Worm (Caenorhabditis elegans) whole organism, L2 larva: Measurements from ENCODE around the gene srb-16.

Experiments used
- C34F6.9 ChIP-seq: fragments of 150-350 bp; optimal IDR thresholded peaks from 2 replicates; lab custom pipeline; 2014; ENCODE audit warnings: missing biosample characterization, missing genetic modification characterization
- F13H6.1 ChIP-seq: sonication (generic microtip); optimal IDR thresholded peaks from 2 replicates; lab custom pipeline; 2016; ENCODE audit warnings: missing genetic modification characterization, missing compliant biosample characterization
- R02D3.7 ChIP-seq: fragments of 150-350 bp; optimal IDR thresholded peaks from 2 replicates; lab custom pipeline; 2014; ENCODE audit warnings: missing biosample characterization, missing genetic modification characterization
- Y55F3AM.14 ChIP-seq: fragments of 200-800 bp; sonication (Bioruptor generic); optimal IDR thresholded peaks from 2 replicates; lab custom pipeline; 2018; ENCODE audit warnings: mild to moderate bottlenecking, missing genetic modification characterization, missing compliant biosample characterization
- ZK546.5 ChIP-seq: sonication (generic microtip); optimal IDR thresholded peaks from 2 replicates; lab custom pipeline; 2017; ENCODE audit warnings: missing biosample characterization, missing genetic modification characterization
- alr-1 ChIP-seq: fragments of 150-350 bp; optimal IDR thresholded peaks from 2 replicates; lab custom pipeline; 2014; ENCODE audit warnings: missing biosample characterization, missing genetic modification characterization
- aly-2 ChIP-seq: fragments of 150-350 bp; optimal IDR thresholded peaks from 2 replicates; lab custom pipeline; 2014; ENCODE audit warnings: missing biosample characterization, missing genetic modification characterization
- ama-1 ChIP-seq: fragments of 150-350 bp; optimal IDR thresholded peaks from 2 replicates; lab custom pipeline; 2018; ENCODE audit warnings: inconsistent platforms
- blmp-1 ChIP-seq: sonication (generic microtip); optimal IDR thresholded peaks from 2 replicates; lab custom pipeline; 2017; ENCODE audit warnings: missing genetic modification characterization, mild to moderate bottlenecking, missing compliant biosample characterization, antibody characterized with exemption, moderate library complexity; ENCODE audit not compliant: insufficient read depth
- ceh-16 ChIP-seq: fragments of 150-350 bp; optimal IDR thresholded peaks from 2 replicates; lab custom pipeline; 2014; ENCODE audit warnings: missing biosample characterization, missing genetic modification characterization
- ceh-82 ChIP-seq: fragments of 150-350 bp; optimal IDR thresholded peaks from 2 replicates; lab custom pipeline; 2014; ENCODE audit warnings: missing biosample characterization, missing genetic modification characterization
- crh-2 ChIP-seq: sonication (generic microtip); optimal IDR thresholded peaks from 2 replicates; lab custom pipeline; 2017; ENCODE audit warnings: missing biosample characterization, missing genetic modification characterization
- dmd-4 ChIP-seq: sonication (generic microtip); optimal IDR thresholded peaks from 2 replicates; lab custom pipeline; 2017; ENCODE audit warnings: missing biosample characterization, missing genetic modification characterization
- elt-1 ChIP-seq: fragments of 150-350 bp; optimal IDR thresholded peaks from 2 replicates; lab custom pipeline; 2014; ENCODE audit warnings: missing biosample characterization, missing genetic modification characterization
- elt-3 ChIP-seq: sonication (generic microtip); optimal IDR thresholded peaks from 2 replicates; lab custom pipeline; 2017; ENCODE audit warnings: missing biosample characterization, missing genetic modification characterization
- lin-11 ChIP-seq: fragments of 150-350 bp; sonication (generic microtip); optimal IDR thresholded peaks from 2 replicates; lab custom pipeline; 2014; ENCODE audit warnings: missing biosample characterization, missing genetic modification characterization, inconsistent platforms, mixed read lengths
- lin-13 ChIP-seq: fragments of 150-350 bp; optimal IDR thresholded peaks from 2 replicates; lab custom pipeline; 2014; ENCODE audit warnings: missing biosample characterization, missing genetic modification reagents, missing genetic modification characterization
- lin-39 ChIP-seq: fragments of 150-350 bp; optimal IDR thresholded peaks from 2 replicates; lab custom pipeline; 2014; ENCODE audit warnings: missing biosample characterization, missing genetic modification reagents, missing genetic modification characterization
- mab-5 ChIP-seq: fragments of 150-350 bp; optimal IDR thresholded peaks from 2 replicates; lab custom pipeline; 2014; ENCODE audit warnings: missing biosample characterization, missing genetic modification characterization
- mbf-1 ChIP-seq: sonication (generic microtip); optimal IDR thresholded peaks from 2 replicates; lab custom pipeline; 2017; ENCODE audit warnings: missing biosample characterization, missing genetic modification characterization
- mdl-1 ChIP-seq, 2 experiments: fragments of 150-350 bp in 1 of 2; sonication (generic microtip) in 1 of 2; optimal IDR thresholded peaks; 2 replicates each; lab custom pipeline; 2017; ENCODE audit warnings: missing biosample characterization in 2 of 2, missing genetic modification characterization in 2 of 2
- nhr-10 ChIP-seq: sonication (generic microtip); optimal IDR thresholded peaks from 2 replicates; lab custom pipeline; 2017; ENCODE audit warnings: missing biosample characterization, missing genetic modification characterization
- nhr-11 ChIP-seq: fragments of 150-350 bp; optimal IDR thresholded peaks from 2 replicates; lab custom pipeline; 2014; ENCODE audit warnings: missing biosample characterization, missing genetic modification characterization
- nhr-12 ChIP-seq: fragments of 150-350 bp; optimal IDR thresholded peaks from 2 replicates; lab custom pipeline; 2014; ENCODE audit warnings: missing biosample characterization, missing genetic modification characterization
- nhr-129 ChIP-seq: fragments of 150-350 bp; optimal IDR thresholded peaks from 2 replicates; lab custom pipeline; 2014; ENCODE audit warnings: missing biosample characterization, missing genetic modification characterization
- nhr-6 ChIP-seq: fragments of 150-350 bp; optimal IDR thresholded peaks from 2 replicates; lab custom pipeline; 2014; ENCODE audit warnings: missing biosample characterization, missing genetic modification characterization
- nhr-77 ChIP-seq: fragments of 150-350 bp; optimal IDR thresholded peaks from 2 replicates; lab custom pipeline; 2014; ENCODE audit warnings: missing biosample characterization, missing genetic modification characterization
- peb-1 ChIP-seq: fragments of 150-350 bp; optimal IDR thresholded peaks from 2 replicates; lab custom pipeline; 2014; ENCODE audit warnings: missing biosample characterization, missing genetic modification characterization
- sem-4 ChIP-seq: fragments of 150-350 bp; optimal IDR thresholded peaks from 2 replicates; lab custom pipeline; 2014; ENCODE audit warnings: missing biosample characterization, missing genetic modification reagents, missing genetic modification characterization
- sma-3 ChIP-seq: sonication (generic microtip); optimal IDR thresholded peaks from 2 replicates; lab custom pipeline; 2016; ENCODE audit warnings: missing genetic modification reagents, missing genetic modification characterization, missing compliant biosample characterization
- sma-9 ChIP-seq, 2 experiments: fragments of 150-350 bp in 1 of 2; sonication (generic microtip) in 1 of 2; optimal IDR thresholded peaks; 2 replicates each; lab custom pipeline; 2014 to 2016; ENCODE audit warnings: missing genetic modification characterization in 2 of 2, mild to moderate bottlenecking in 1 of 2, missing biosample characterization in 1 of 2, missing compliant biosample characterization in 1 of 2, missing genetic modification reagents in 1 of 2, moderate library complexity in 1 of 2
- snpc-4 ChIP-seq: fragments of 150-350 bp; optimal IDR thresholded peaks from 2 replicates; lab custom pipeline; 2014; ENCODE audit warnings: missing biosample characterization, missing genetic modification characterization
- unc-39 ChIP-seq: fragments of 150-350 bp; optimal IDR thresholded peaks from 2 replicates; lab custom pipeline; 2014; ENCODE audit warnings: missing biosample characterization, missing genetic modification characterization
- unc-55 ChIP-seq: fragments of 150-350 bp; sonication (generic microtip); optimal IDR thresholded peaks from 3 replicates; lab custom pipeline; 2014; ENCODE audit warnings: missing biosample characterization, missing genetic modification reagents, missing genetic modification characterization
- unc-62 ChIP-seq: fragments of 150-350 bp; optimal IDR thresholded peaks from 2 replicates; lab custom pipeline; 2014; ENCODE audit warnings: missing biosample characterization, missing genetic modification reagents, missing genetic modification characterization
- ztf-1 ChIP-seq: fragments of 200-800 bp; sonication (Bioruptor generic); conservative IDR thresholded peaks from 2 replicates; pipeline ENCODE4 v1.3.6; 2022; ENCODE audit warnings: missing genetic modification characterization, missing compliant biosample characterization
- ztf-11 ChIP-seq: sonication (generic microtip); optimal IDR thresholded peaks from 2 replicates; lab custom pipeline; 2017; ENCODE audit warnings: missing biosample characterization, missing genetic modification characterization
- ztf-4 ChIP-seq: fragments of 150-350 bp; optimal IDR thresholded peaks from 2 replicates; lab custom pipeline; 2014; ENCODE audit warnings: missing biosample characterization, missing genetic modification characterization

srb-16 gene

ce11 chrII:5150829-5151228, at the start of gene srb-16:
TSS of gene srb-16 (minus strand) at chrII:5150929.
- TF ChIP-seq R02D3.7 (tag; lab: Kevin White, UChicago) (no peak), sma-9 (GFP tag; optimal IDR thresholded peaks at IDR 0.05; lab: Kevin White, UChicago) (no peak), sma-9 (tag; optimal IDR thresholded peaks at IDR 0.05; lab: Kevin White, UChicago) (no peak), elt-1 (tag; lab: Kevin White, UChicago) (no peak), unc-55 (GFP tag; lab: Kevin White, UChicago) (no peak), ceh-16 (tag; lab: Kevin White, UChicago) (no peak), alr-1 (tag; lab: Kevin White, UChicago) (no peak), unc-39 (no peak), lin-39 (tag; lab: Kevin White, UChicago) (no peak), blmp-1 (tag; lab: Kevin White, UChicago) (no peak), crh-2 (tag; lab: Kevin White, UChicago) (no peak), mdl-1 (tag; optimal IDR thresholded peaks at IDR 0.05; lab: Kevin White, UChicago) (no peak), sma-3 (GFP tag; lab: Kevin White, UChicago) (no peak), ama-1 (no peak), lin-13 (GFP tag; lab: Kevin White, UChicago) (no peak)

ce11 chrII:5200205-5200604, 49.5 kb upstream of the srb-16 start:
- TF ChIP-seq snpc-4 (tag; lab: Kevin White, UChicago), result peak; percentile 90
- TF ChIP-seq, all 48 proteins: peak for 1; not testable (repeated sequence) for 47

DNA sequence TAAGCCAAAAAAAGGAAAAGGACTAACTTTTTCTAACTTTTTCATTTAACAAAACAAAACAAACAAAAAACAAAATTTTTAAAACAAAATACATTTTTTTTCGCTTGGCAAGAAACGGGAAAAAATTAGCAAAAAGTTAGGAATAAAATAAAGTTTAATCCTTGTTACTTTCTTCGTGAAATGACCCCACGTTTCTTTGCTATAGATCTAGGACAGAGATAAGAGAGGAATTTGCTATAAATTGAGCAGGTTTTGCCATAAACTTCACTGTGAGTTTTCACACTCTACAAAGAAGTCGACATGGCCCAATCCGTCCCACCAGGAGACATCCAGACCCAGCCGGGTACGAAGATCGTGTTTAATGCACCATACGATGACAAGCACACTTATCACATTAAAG, 48.8 kb upstream of the srb-16 start, which contains the start of gene msp-50:
Gene msp-50, plus strand, starts transcription at position 301 of the 400 bp plus-strand sequence.
- TF ChIP-seq unc-39, result no peak
- TF ChIP-seq ztf-4 (tag; lab: Kevin White, UChicago), result no peak
- TF ChIP-seq F13H6.1 (tag; lab: Kevin White, UChicago), result no peak
- no peak for TF ChIP-seq nhr-129 (tag; lab: Kevin White, UChicago)
- no peak for TF ChIP-seq elt-1 (tag; lab: Kevin White, UChicago)
- TF ChIP-seq dmd-4 (tag; lab: Kevin White, UChicago), result no peak
- no peak for TF ChIP-seq aly-2 (tag; lab: Kevin White, UChicago)
- no peak for TF ChIP-seq nhr-6

DNA sequence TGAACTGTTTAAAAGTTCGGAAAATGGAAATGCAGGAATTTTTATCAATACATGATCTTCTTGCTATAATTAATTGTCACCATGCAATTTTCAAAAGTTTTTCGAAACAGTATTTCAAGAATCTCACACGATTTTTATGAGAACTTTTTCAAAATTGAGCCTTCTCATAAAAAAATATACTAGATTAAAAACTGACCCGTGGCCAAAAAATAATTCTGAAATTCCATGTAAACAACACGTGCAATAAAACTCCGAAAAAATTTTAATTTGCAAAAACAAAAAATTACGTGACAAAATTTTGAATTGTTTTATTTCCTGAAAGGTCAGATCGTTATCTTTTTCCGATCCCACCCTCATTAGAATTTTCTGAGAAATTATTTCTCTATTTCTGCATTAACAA, 44.8 kb upstream of the srb-16 start, which contains the start of gene C34F11.5:
Gene C34F11.5, plus strand, starts transcription at position 301 of the 400 bp plus-strand sequence.
- no peak for TF ChIP-seq mab-5 (tag; lab: Kevin White, UChicago)
- no peak for TF ChIP-seq nhr-11 (tag; lab: Kevin White, UChicago)
- TF ChIP-seq snpc-4 (tag; lab: Kevin White, UChicago), result no peak
- no peak for TF ChIP-seq mbf-1
- TF ChIP-seq ztf-1, result no peak
- TF ChIP-seq nhr-12, result no peak
- TF ChIP-seq blmp-1 (tag; lab: Kevin White, UChicago), result no peak
- TF ChIP-seq nhr-6, result no peak
- TF ChIP-seq nhr-10, result no peak
- no peak for TF ChIP-seq ztf-11 (tag; lab: Kevin White, UChicago)
- no peak for TF ChIP-seq C34F6.9 (tag; lab: Kevin White, UChicago)
- no peak for TF ChIP-seq sem-4 (tag; lab: Kevin White, UChicago)
- TF ChIP-seq Y55F3AM.14 (GFP tag; lab: Kevin White, UChicago), result no peak
- no peak for TF ChIP-seq peb-1 (tag; lab: Kevin White, UChicago)
- no peak for TF ChIP-seq unc-55 (GFP tag; lab: Kevin White, UChicago)
- no peak for TF ChIP-seq nhr-77 (tag; lab: Kevin White, UChicago)
- no peak for TF ChIP-seq nhr-129 (tag; lab: Kevin White, UChicago)
- TF ChIP-seq elt-3 (tag; lab: Kevin White, UChicago), result no peak
- TF ChIP-seq ZK546.5 (tag; lab: Kevin White, UChicago), result no peak
- TF ChIP-seq lin-11 (tag; lab: Kevin White, UChicago), result no peak
- TF ChIP-seq, all 48 proteins: peak for 0

- TF ChIP-seq F13H6.1 (tag; lab: Kevin White, UChicago), result no peak
- TF ChIP-seq snpc-4 (tag; lab: Kevin White, UChicago), result no peak
- no peak for TF ChIP-seq ztf-4 (tag; lab: Kevin White, UChicago)
- no peak for TF ChIP-seq alr-1 (tag; lab: Kevin White, UChicago)
- TF ChIP-seq lin-13 (GFP tag; lab: Kevin White, UChicago), result no peak
- TF ChIP-seq peb-1 (tag; lab: Kevin White, UChicago), result no peak
- TF ChIP-seq mdl-1 (tag; optimal IDR thresholded peaks at IDR 0.05; lab: Kevin White, UChicago), result no peak
- no peak for TF ChIP-seq ceh-82 (tag; lab: Kevin White, UChicago)
- no peak for TF ChIP-seq C34F6.9 (tag; lab: Kevin White, UChicago)
- TF ChIP-seq unc-62 (GFP tag; lab: Kevin White, UChicago), result no peak
- TF ChIP-seq mab-5 (tag; lab: Kevin White, UChicago), result no peak
- no peak for TF ChIP-seq elt-1 (tag; lab: Kevin White, UChicago)
- no peak for TF ChIP-seq nhr-11 (tag; lab: Kevin White, UChicago)
- TF ChIP-seq ZK546.5 (tag; lab: Kevin White, UChicago), result no peak
- TF ChIP-seq, all 48 proteins: peak for 0
Observed at ce11 chrII:5194066-5194465, 43.3 kb upstream of the srb-16 start, which contains the start of gene msp-49. TSS of gene msp-49 (plus strand) at chrII:5194366.
